Fruit fly (Drosophila melanogaster): ENCODE data around the gene kar.

dm6 chr3R:12718536-12719033 lies 29.4 kb upstream of the kar start:
- no peak for TF ChIP-seq Hr96 (GFP tag; optimal IDR thresholded peaks at IDR 0.05)
- TF ChIP-seq CG7045 (GFP tag; optimal IDR thresholded peaks at IDR 0.05), result no peak
- TF ChIP-seq cnc (optimal IDR thresholded peaks at IDR 0.05), result no peak
- no peak for TF ChIP-seq ovo (GFP tag; optimal IDR thresholded peaks at IDR 0.05)
- TF ChIP-seq bab1 (GFP tag; optimal IDR thresholded peaks at IDR 0.05), result no peak
- no peak for TF ChIP-seq Mnt (GFP tag; optimal IDR thresholded peaks at IDR 0.05)
- no peak for TF ChIP-seq tj (GFP tag; optimal IDR thresholded peaks at IDR 0.05)
- no peak for TF ChIP-seq pad (GFP tag; optimal IDR thresholded peaks at IDR 0.05)
- TF ChIP-seq CG1620 (GFP tag; optimal IDR thresholded peaks at IDR 0.05), result no peak
- no peak for TF ChIP-seq CG5204 (GFP tag; optimal IDR thresholded peaks at IDR 0.05)
